Worm (Caenorhabditis elegans) whole organism, young adult: Measurements from ENCODE around the gene myrf-1.

Experiments used
- egrh-3 ChIP-seq: fragments of 200-800 bp; sonication (Bioruptor generic); IDR thresholded peaks from 2 replicates; pipeline ENCODE4 v1.3.6; 2022; ENCODE audit warnings: missing genetic modification reagents, missing genetic modification characterization, missing compliant biosample characterization
- him-1 ChIP-seq: sonication (generic microtip); optimal IDR thresholded peaks from 2 replicates; lab custom pipeline; 2016; ENCODE audit warnings: missing genotype, missing genetic modification reagents, missing genetic modification characterization, missing compliant biosample characterization
- tbp1 ChIP-seq: fragments of 200-800 bp; sonication (Bioruptor generic); optimal IDR thresholded peaks from 2 replicates; lab custom pipeline; 2018; ENCODE audit warnings: mild to moderate bottlenecking, missing genetic modification characterization, missing compliant biosample characterization
- ztf-3 ChIP-seq: fragments of 200-800 bp; sonication (Bioruptor generic); optimal IDR thresholded peaks from 2 replicates; lab custom pipeline; 2018; ENCODE audit warnings: mild to moderate bottlenecking, missing genetic modification characterization, missing compliant biosample characterization

DNA sequence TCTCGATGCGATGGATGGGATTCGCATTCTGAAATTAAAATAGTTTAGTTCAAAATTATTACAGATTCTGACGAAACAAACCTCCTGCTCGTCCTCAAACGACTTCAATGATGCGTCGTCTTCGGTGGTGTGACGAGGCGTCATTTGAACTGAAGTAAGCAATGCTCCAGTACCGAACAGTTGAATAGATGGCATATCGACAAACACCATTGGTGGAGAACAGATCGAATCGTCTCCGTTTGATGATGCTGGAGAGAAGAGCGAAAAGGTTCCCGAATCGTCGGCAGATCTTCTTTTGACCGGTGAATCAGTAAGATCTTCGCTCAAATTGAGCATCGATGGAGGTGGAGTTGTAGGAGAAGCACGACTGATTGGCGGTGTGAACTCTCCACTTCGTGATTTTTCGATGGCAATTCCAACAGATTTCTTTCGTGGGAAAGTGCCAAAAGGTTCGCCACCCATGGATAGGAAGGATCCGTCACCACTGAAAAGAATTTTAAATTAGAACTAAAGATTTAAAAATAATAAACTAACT is 42.1 kb upstream of the myrf-1 start:
- TF ChIP-seq ztf-3 (GFP tag; lab: Kevin White, UChicago), result no peak
- TF ChIP-seq him-1, result no peak
- TF ChIP-seq tbp1 (GFP tag; lab: Kevin White, UChicago), result no peak
- TF ChIP-seq egrh-3 (GFP tag; lab: Robert Waterston, UW), result no peak
